Worm (Caenorhabditis elegans): Measurements from ENCODE around the gene C49C3.15.

The C49C3.15 gene

DNA sequence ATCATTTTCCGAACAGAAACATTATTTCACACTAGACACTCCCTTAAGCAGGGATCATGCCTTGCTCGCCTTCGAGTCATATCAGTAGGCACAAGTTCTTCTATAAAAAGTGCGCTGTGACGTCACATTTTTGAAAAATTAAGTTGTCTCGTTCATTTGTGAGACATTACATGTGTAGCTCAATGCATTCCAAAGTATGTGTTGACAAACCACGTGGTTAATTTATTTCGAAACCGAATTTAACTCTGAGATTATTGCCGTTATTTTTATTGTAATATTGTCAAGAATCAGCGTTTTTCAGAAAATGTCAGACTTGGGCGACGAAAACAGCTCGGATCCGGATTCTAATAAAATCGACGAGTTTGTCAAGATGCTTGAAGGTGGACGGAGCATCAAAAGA, 39.5 kb upstream of the C49C3.15 start, which contains the start of gene T28F3.5:
T28F3.5 (plus strand) TSS at position 301 of the 400 bp plus-strand sequence.
- TF ChIP-seq ZK546.5 (tag; optimal IDR thresholded peaks at IDR 0.05) (no peak), snpc-4 (tag; optimal IDR thresholded peaks at IDR 0.05) (no peak), ceh-28 (tag; optimal IDR thresholded peaks at IDR 0.05) (no peak), egl-27 (tag; optimal IDR thresholded peaks at IDR 0.05) (no peak), jun-1 (tag; optimal IDR thresholded peaks at IDR 0.05) (no peak), elt-2 (tag; optimal IDR thresholded peaks at IDR 0.05) (no peak), aly-2 (tag; optimal IDR thresholded peaks at IDR 0.05) (no peak), unc-62 (GFP tag; optimal IDR thresholded peaks at IDR 0.05) (no peak), hmg-11 (tag; optimal IDR thresholded peaks at IDR 0.05) (no peak), egl-5 (tag; optimal IDR thresholded peaks at IDR 0.05) (no peak)

DNA sequence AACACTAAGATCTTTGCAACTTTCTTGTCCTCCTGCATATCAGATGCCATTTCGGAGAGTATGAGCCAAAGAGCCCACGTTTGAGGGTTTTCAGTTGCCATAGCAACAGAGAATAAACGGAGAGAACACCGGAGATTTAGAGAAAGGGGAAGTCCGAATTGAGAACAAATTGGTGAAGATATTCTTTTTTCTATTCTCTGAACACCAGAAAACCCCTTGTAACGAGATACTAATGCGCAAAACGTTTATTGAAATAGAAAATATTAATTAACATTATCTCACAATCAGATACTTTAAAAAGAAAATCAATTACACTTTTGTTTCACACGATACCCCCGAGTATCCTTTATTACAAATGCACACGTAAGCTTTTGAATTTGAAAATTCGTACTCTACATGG, 32.1 kb upstream of the C49C3.15 start, which contains the start of gene ifta-2:
ifta-2 (minus strand) TSS at position 101 of the 400 bp plus-strand sequence.
- TF ChIP-seq ZK546.5 (tag; optimal IDR thresholded peaks at IDR 0.05) = no peak
- no peak for TF ChIP-seq elt-2 (tag; optimal IDR thresholded peaks at IDR 0.05)
- no peak for TF ChIP-seq pqm-1 (tag; optimal IDR thresholded peaks at IDR 0.05)
- no peak for TF ChIP-seq nhr-11 (tag; optimal IDR thresholded peaks at IDR 0.05)
- TF ChIP-seq fkh-10 (GFP tag; optimal IDR thresholded peaks at IDR 0.05) = no peak
- TF ChIP-seq sea-2 (GFP tag; optimal IDR thresholded peaks at IDR 0.05) = no peak
- no peak for TF ChIP-seq nhr-28 (tag; optimal IDR thresholded peaks at IDR 0.05)
- no peak for TF ChIP-seq ztf-11 (tag; optimal IDR thresholded peaks at IDR 0.05)
- TF ChIP-seq nfya-1 (tag; optimal IDR thresholded peaks at IDR 0.05; ENCODE audit: insufficient read depth) = no peak
- TF ChIP-seq ceh-9 (tag; optimal IDR thresholded peaks at IDR 0.05) = no peak
- TF ChIP-seq nhr-77 (tag; optimal IDR thresholded peaks at IDR 0.05) = no peak
- TF ChIP-seq ceh-82 (tag; optimal IDR thresholded peaks at IDR 0.05) = no peak

DNA sequence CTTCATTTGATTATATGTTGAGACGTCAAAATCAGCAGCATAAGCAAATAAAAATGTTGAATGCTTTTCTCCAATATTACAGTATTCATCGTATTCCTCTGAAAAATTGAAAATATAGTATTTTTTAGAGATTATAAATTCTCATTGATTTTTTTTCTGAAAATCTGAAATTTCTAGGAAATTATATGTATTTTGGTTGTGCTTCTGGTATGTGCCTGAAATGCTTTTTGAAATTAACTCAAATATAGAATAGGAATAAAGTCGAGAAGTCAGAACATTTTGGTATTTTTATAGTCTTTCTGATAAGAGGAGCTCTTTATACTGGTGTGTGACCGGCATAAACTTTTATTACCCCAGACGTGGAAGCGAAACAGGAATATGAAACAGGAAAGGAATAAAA, 26.8 kb upstream of the C49C3.15 start, which contains the start of gene T28F3.8:
T28F3.8 (minus strand) TSS at position 101 of the 400 bp plus-strand sequence.
- peak; percentile 26 for TF ChIP-seq elt-2 (tag; optimal IDR thresholded peaks at IDR 0.05)

DNA sequence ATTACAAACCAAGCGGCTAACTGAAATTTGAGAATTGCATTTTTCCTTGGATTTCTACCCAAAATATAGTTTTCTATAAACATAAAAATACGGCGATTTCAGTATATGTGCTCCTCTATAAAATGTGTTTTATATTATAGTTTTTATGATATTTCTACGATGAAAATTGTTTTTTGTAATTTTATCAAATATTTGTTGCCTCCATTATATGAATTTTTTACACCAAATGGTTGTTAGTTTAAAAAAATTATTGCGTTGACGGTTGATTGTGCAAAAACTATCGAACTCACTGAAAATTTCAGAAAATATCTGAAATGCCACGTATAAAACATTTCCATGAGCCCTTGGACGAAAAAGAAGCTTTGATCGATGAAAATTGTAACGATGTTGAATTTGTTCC, 25.8 kb upstream of the C49C3.15 start, which contains the start of gene T28F3.9:
T28F3.9 (plus strand) TSS at position 301 of the 400 bp plus-strand sequence.
- TF ChIP-seq ZK546.5 (tag; optimal IDR thresholded peaks at IDR 0.05) (no peak), R02D3.7 (tag; optimal IDR thresholded peaks at IDR 0.05) (no peak), ztf-4 (tag; optimal IDR thresholded peaks at IDR 0.05) (no peak), lin-39 (tag; optimal IDR thresholded peaks at IDR 0.05) (no peak), aly-2 (tag; optimal IDR thresholded peaks at IDR 0.05) (no peak), nhr-237 (tag; optimal IDR thresholded peaks at IDR 0.05) (no peak), ceh-28 (tag; optimal IDR thresholded peaks at IDR 0.05) (no peak), fkh-10 (GFP tag; optimal IDR thresholded peaks at IDR 0.05) (no peak), nhr-43 (tag; optimal IDR thresholded peaks at IDR 0.05; ENCODE audit: poor library complexity, severe bottlenecking) (no peak), sea-2 (GFP tag; optimal IDR thresholded peaks at IDR 0.05) (no peak)

DNA sequence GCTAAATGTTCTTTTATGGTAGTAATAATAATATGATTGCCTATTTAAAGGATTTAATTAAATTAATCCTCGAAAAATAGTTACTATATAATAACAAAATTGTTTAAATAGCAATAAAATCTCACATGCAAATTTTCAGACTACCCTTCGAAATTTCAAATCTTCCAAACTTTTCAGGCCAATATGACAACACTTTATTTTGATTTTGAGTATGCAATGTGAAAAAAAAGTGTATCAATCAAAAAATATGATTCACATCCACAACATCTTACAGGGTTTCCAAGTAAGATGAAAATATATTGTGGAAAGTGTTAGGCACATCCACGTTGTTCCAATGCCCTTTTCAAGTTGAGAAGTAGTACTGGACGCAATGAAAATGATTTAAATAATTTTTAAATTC, 22.2 kb upstream of the C49C3.15 start, which contains the start of gene snf-9:
snf-9 (plus strand) TSS at position 301 of the 400 bp plus-strand sequence.
- no peak for TF ChIP-seq ztf-11 (tag; optimal IDR thresholded peaks at IDR 0.05)
- no peak for TF ChIP-seq elt-3 (tag; optimal IDR thresholded peaks at IDR 0.05)
- TF ChIP-seq unc-62 (GFP tag; optimal IDR thresholded peaks at IDR 0.05) = no peak
- no peak for TF ChIP-seq aly-2 (tag; optimal IDR thresholded peaks at IDR 0.05)
- no peak for TF ChIP-seq elt-2 (tag; optimal IDR thresholded peaks at IDR 0.05)
- TF ChIP-seq mml-1 (tag; optimal IDR thresholded peaks at IDR 0.05) = no peak
- TF ChIP-seq sea-2 (GFP tag; optimal IDR thresholded peaks at IDR 0.05) = no peak
- no peak for TF ChIP-seq nhr-237 (tag; optimal IDR thresholded peaks at IDR 0.05)
- no peak for TF ChIP-seq egl-5 (tag; optimal IDR thresholded peaks at IDR 0.05)
- no peak for TF ChIP-seq R02D3.7 (tag; optimal IDR thresholded peaks at IDR 0.05)
- no peak for TF ChIP-seq ZK546.5 (tag; optimal IDR thresholded peaks at IDR 0.05)
- no peak for TF ChIP-seq ceh-28 (tag; optimal IDR thresholded peaks at IDR 0.05)
- TF ChIP-seq lsy-12 (tag; optimal IDR thresholded peaks at IDR 0.05) = no peak
- TF ChIP-seq unc-39 (tag; optimal IDR thresholded peaks at IDR 0.05) = no peak
- no peak for TF ChIP-seq ceh-9 (tag; optimal IDR thresholded peaks at IDR 0.05)

DNA sequence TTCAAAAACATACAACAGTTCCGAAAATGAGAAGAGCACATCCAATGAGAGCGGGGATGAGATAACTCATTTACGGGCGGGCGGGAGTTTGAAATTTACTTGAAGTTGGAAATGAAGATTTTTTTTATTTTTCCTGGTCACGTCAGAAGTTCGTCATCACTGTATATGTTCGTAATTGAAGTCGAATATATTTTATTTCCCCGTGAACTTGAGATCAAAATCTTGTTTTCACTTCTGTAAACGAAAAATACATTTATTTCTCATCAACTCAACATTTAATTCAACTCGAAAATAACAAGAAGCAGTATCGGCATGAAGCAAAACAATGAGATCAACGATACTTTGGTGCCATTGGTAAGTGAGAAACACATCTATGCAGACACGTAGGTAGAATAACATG, 17.6 kb upstream of the C49C3.15 start, which contains the start of gene C49C3.20:
C49C3.20 (minus strand) TSS at position 101 of the 400 bp plus-strand sequence.
- TF ChIP-seq nhr-12 (tag; optimal IDR thresholded peaks at IDR 0.05) (no peak), unc-39 (tag; optimal IDR thresholded peaks at IDR 0.05) (no peak), hmg-11 (tag; optimal IDR thresholded peaks at IDR 0.05) (no peak), fos-1 (tag; optimal IDR thresholded peaks at IDR 0.05) (no peak), fkh-2 (tag; optimal IDR thresholded peaks at IDR 0.05) (no peak), ceh-9 (tag; optimal IDR thresholded peaks at IDR 0.05) (no peak), elt-1 (tag; optimal IDR thresholded peaks at IDR 0.05) (no peak), ceh-82 (tag; optimal IDR thresholded peaks at IDR 0.05) (no peak), pqm-1 (tag; optimal IDR thresholded peaks at IDR 0.05) (no peak), lsy-12 (tag; optimal IDR thresholded peaks at IDR 0.05) (no peak), snpc-4 (tag; optimal IDR thresholded peaks at IDR 0.05) (no peak), skn-1 (tag; optimal IDR thresholded peaks at IDR 0.05) (no peak), nhr-25 (tag; optimal IDR thresholded peaks at IDR 0.05) (no peak), tbx-2 (tag; optimal IDR thresholded peaks at IDR 0.05) (no peak), nhr-76 (tag; optimal IDR thresholded peaks at IDR 0.05) (no peak), mml-1 (tag; optimal IDR thresholded peaks at IDR 0.05) (no peak), nhr-77 (tag; optimal IDR thresholded peaks at IDR 0.05) (no peak), ceh-16 (tag; optimal IDR thresholded peaks at IDR 0.05) (no peak)

Data from whole organism, L3 larva.